Fruit fly (Drosophila melanogaster): ENCODE results near the gene msk.
A peak's percentile ranks its signal among the peaks of the same experiment; 100 is the strongest.

The msk gene

DNA sequence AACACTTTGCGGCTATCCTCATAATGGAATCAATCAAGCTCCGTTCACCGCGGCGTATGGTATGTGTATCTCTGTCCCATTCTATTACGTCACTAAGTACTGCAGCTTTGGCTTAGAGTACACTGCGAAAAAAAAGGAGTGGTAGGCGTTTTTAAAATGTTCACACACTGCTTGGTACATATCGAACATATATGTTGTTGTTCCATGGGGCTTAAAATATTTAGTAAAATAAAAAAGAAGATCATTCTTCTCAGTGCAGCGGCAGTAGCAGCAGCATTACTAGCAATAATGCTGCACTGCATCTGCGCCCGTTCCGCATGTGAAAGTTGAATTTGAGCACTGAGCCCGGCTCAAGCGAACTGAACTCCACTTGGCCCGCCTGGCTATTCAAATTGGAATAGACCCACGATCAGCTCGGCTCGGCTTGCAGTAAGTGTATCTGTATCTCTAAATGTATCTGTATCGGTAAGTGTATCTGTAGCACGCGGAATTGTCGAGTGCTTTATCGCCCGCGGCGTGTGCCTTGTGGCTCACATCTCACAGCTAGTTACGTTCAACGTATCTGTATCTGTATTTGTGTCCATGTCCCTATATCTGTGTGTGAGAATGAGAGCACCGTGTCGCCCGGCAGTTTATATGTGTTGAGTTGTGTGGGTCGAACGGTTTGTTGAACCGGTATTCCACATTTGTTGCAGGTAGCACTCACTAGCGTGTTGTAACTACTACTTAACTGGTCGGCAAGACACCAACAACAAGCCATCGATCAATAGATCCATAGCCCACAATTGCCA is 37.4 kb downstream of the msk start (continued):
- TF ChIP-seq vvl (GFP tag; IDR thresholded peaks at IDR 0.05) (peak; percentile 75), klu (GFP tag; IDR thresholded peaks at IDR 0.05) (no peak), Oli (tag; optimal IDR thresholded peaks at IDR 0.05) (peak; percentile 76), Meics (GFP tag; optimal IDR thresholded peaks at IDR 0.05) (peak; percentile 41), dan (GFP tag; IDR thresholded peaks at IDR 0.05) (no peak), Nf-YA (GFP tag; IDR thresholded peaks at IDR 0.05) (no peak), CG11560 (tag; IDR thresholded peaks at IDR 0.05) (no peak), pita (GFP tag; optimal IDR thresholded peaks at IDR 0.05) (no peak), Fer1 (GFP tag; optimal IDR thresholded peaks at IDR 0.05) (peak; percentile 48), Rfx (GFP tag; IDR thresholded peaks at IDR 0.05) (peak; percentile 22; the same call in 1 of the 2 replicates), hkb (optimal IDR thresholded peaks at IDR 0.05) (no peak), hkb (GFP tag; IDR thresholded peaks at IDR 0.05) (peak; percentile 76), tup (GFP tag; optimal IDR thresholded peaks at IDR 0.05) (no peak), B-H1 (GFP tag; IDR thresholded peaks at IDR 0.05) (peak; percentile 26; the same call in 2 of the 3 replicates), cato (GFP tag; optimal IDR thresholded peaks at IDR 0.05; ENCODE audit: borderline replicate concordance) (peak; percentile 45), crol (GFP tag; IDR thresholded peaks at IDR 0.05) (no peak), CG30431 (GFP tag; optimal IDR thresholded peaks at IDR 0.05) (no peak), CG11504 (tag; optimal IDR thresholded peaks at IDR 0.05) (peak; percentile 80), sens-2 (GFP tag; IDR thresholded peaks at IDR 0.05) (no peak), dmrt99B (tag; optimal IDR thresholded peaks at IDR 0.05) (peak; percentile 80), Dad (GFP tag; optimal IDR thresholded peaks at IDR 0.05) (peak; percentile 23), vnd (GFP tag; IDR thresholded peaks at IDR 0.05; ENCODE audit: partially characterized antibody) (no peak), kay (GFP tag; optimal IDR thresholded peaks at IDR 0.05) (no peak), D (optimal IDR thresholded peaks at IDR 0.05) (no peak), D (GFP tag; optimal IDR thresholded peaks at IDR 0.05) (peak; percentile 30), mirr (GFP tag; optimal IDR thresholded peaks at IDR 0.05) (no peak), CG17361 (GFP tag; IDR thresholded peaks at IDR 0.05) (0 out of 3 replicates have a peak, but pooled peaks have one; percentile 29), CG1233 (GFP tag; optimal IDR thresholded peaks at IDR 0.05) (no peak), CG17359 (tag; optimal IDR thresholded peaks at IDR 0.05) (peak; percentile 82), eyg (GFP tag; optimal IDR thresholded peaks at IDR 0.05) (no peak), Abd-B (GFP tag; optimal IDR thresholded peaks at IDR 0.05) (peak; percentile 33), CG12071 (GFP tag; optimal IDR thresholded peaks at IDR 0.05) (peak; percentile 42), ranshi (GFP tag; IDR thresholded peaks at IDR 0.05) (peak; percentile 46; the same call in 1 of the 2 replicates), CG10274 (GFP tag; optimal IDR thresholded peaks at IDR 0.05) (peak; percentile 31), Xbp1 (GFP tag; optimal IDR thresholded peaks at IDR 0.05) (peak; percentile 72), CG8765 (GFP tag; IDR thresholded peaks at IDR 0.05) (no peak), CG8388 (GFP tag; optimal IDR thresholded peaks at IDR 0.05) (peak; percentile 32), CG33557 (GFP tag; optimal IDR thresholded peaks at IDR 0.05) (no peak), ssp (GFP tag; IDR thresholded peaks at IDR 0.05) (peak; percentile 33; the same call in 1 of the 2 replicates), CG17328 (GFP tag; IDR thresholded peaks at IDR 0.05) (peak; percentile 63), Hmx (GFP tag; optimal IDR thresholded peaks at IDR 0.05) (no peak), btn (GFP tag; optimal IDR thresholded peaks at IDR 0.05) (peak; percentile 36), HLHmδ (GFP tag; optimal IDR thresholded peaks at IDR 0.05) (no peak), Atf6 (GFP tag; IDR thresholded peaks at IDR 0.05) (no peak), chinmo (GFP tag; IDR thresholded peaks at IDR 0.05; ENCODE audit: partially characterized antibody) (0 out of 4 replicates have a peak, but pooled peaks have one; percentile 48), tll (GFP tag; optimal IDR thresholded peaks at IDR 0.05) (no peak), CG2889 (GFP tag; IDR thresholded peaks at IDR 0.05) (peak; percentile 31; the same call in 1 of the 3 replicates), CG14441 (GFP tag; IDR thresholded peaks at IDR 0.05) (peak; percentile 66), onecut (GFP tag; IDR thresholded peaks at IDR 0.05) (peak; percentile 44; the same call in 1 of the 2 replicates)

Measured in whole organism, embryonic.